Fruit fly (Drosophila melanogaster) whole organism, pupa: ENCODE results near the gene alien.

Experiments
- CG10348 ChIP-seq: fragments of 200-800 bp; sonication (Bioruptor generic); IDR thresholded peaks from 2 replicates; pipeline ENCODE4 v1.3.6; 2022; ENCODE audit warnings: missing biosample characterization, missing genetic modification characterization
- CG12605 ChIP-seq: fragments of 200-800 bp; sonication (Bioruptor generic); IDR thresholded peaks from 2 replicates; pipeline ENCODE4 v1.3.6; 2022; ENCODE audit warnings: missing biosample characterization, missing genetic modification characterization
- CG13204 ChIP-seq: fragments of 200-800 bp; sonication (Bioruptor generic); optimal IDR thresholded peaks from 2 replicates; lab custom pipeline; 2018; ENCODE audit warnings: missing biosample characterization, mild to moderate bottlenecking, missing genetic modification characterization, moderate library complexity
- CG14655 ChIP-seq: fragments of 200-800 bp; sonication (Bioruptor generic); optimal IDR thresholded peaks from 3 replicates; lab custom pipeline; 2017; ENCODE audit warnings: mild to moderate bottlenecking, missing biosample characterization, missing genetic modification reagents, missing genetic modification characterization
- CG15710 ChIP-seq: fragments of 200-800 bp; sonication (Bioruptor generic); optimal IDR thresholded peaks from 2 replicates; lab custom pipeline; 2018; ENCODE audit warnings: missing biosample characterization, mild to moderate bottlenecking, missing genetic modification characterization, moderate library complexity
- CG17806 ChIP-seq: fragments of 200-800 bp; sonication (Bioruptor generic); optimal IDR thresholded peaks from 2 replicates; lab custom pipeline; 2018; ENCODE audit warnings: missing biosample characterization, mild to moderate bottlenecking, missing genetic modification characterization, moderate library complexity
- CG32121 ChIP-seq: fragments of 200-800 bp; sonication (Bioruptor generic); IDR thresholded peaks from 2 replicates; pipeline ENCODE4 v1.3.6; 2022; ENCODE audit warnings: missing biosample characterization, missing genetic modification characterization
- CG34367 ChIP-seq: fragments of 200-800 bp; sonication (Bioruptor generic); optimal IDR thresholded peaks from 2 replicates; lab custom pipeline; 2018; ENCODE audit warnings: missing biosample characterization, mild to moderate bottlenecking, missing genetic modification characterization
- CG4496 ChIP-seq: fragments of 200-800 bp; sonication (Bioruptor generic); IDR thresholded peaks from 3 replicates; pipeline ENCODE4 v1.3.6; 2022; ENCODE audit warnings: missing biosample characterization, missing genetic modification characterization
- CG8159 ChIP-seq: fragments of 200-800 bp; sonication (Bioruptor generic); optimal IDR thresholded peaks from 3 replicates; lab custom pipeline; 2018; ENCODE audit warnings: missing biosample characterization, mild to moderate bottlenecking, missing genetic modification characterization, moderate library complexity
- CG8301 ChIP-seq: fragments of 200-800 bp; sonication (Bioruptor generic); optimal IDR thresholded peaks from 2 replicates; lab custom pipeline; 2018; ENCODE audit warnings: missing biosample characterization, mild to moderate bottlenecking, missing genetic modification characterization
- CG9948 ChIP-seq: fragments of 200-800 bp; sonication (Bioruptor generic); optimal IDR thresholded peaks from 2 replicates; lab custom pipeline; 2018; ENCODE audit warnings: missing biosample characterization, mild to moderate bottlenecking, missing genetic modification characterization, moderate library complexity
- D1 ChIP-seq: fragments of 200-800 bp; sonication (Bioruptor generic); optimal IDR thresholded peaks from 2 replicates; lab custom pipeline; 2018; ENCODE audit warnings: missing biosample characterization, mild to moderate bottlenecking, missing genetic modification characterization, moderate library complexity
- EcR ChIP-seq: fragments of 200-800 bp; sonication (Bioruptor generic); optimal IDR thresholded peaks from 3 replicates; lab custom pipeline; 2019; ENCODE audit warnings: missing biosample characterization, missing genetic modification characterization, mild to moderate bottlenecking, moderate library complexity, missing genetic modification reagents
- Ets98B ChIP-seq: fragments of 200-800 bp; sonication (Bioruptor generic); IDR thresholded peaks from 2 replicates; pipeline ENCODE4 v1.3.6; 2022; ENCODE audit warnings: missing biosample characterization, missing genetic modification characterization
- Pif1A ChIP-seq: fragments of 200-800 bp; sonication (Bioruptor generic); optimal IDR thresholded peaks from 3 replicates; lab custom pipeline; 2016; ENCODE audit warnings: missing biosample characterization, missing genetic modification characterization
- Pif1B ChIP-seq: fragments of 200-800 bp; sonication (Bioruptor generic); optimal IDR thresholded peaks from 3 replicates; lab custom pipeline; 2016; ENCODE audit warnings: missing biosample characterization, missing genetic modification characterization
- Snoo ChIP-seq: fragments of 200-800 bp; sonication (Bioruptor generic); optimal IDR thresholded peaks from 3 replicates; lab custom pipeline; 2017; ENCODE audit warnings: missing biosample characterization, mild to moderate bottlenecking, missing genetic modification characterization, inconsistent platforms
- fd96Ca ChIP-seq: fragments of 200-800 bp; sonication (Bioruptor generic); IDR thresholded peaks from 3 replicates; pipeline ENCODE4 v1.3.6; 2022; ENCODE audit warnings: missing biosample characterization, missing genetic modification characterization
- gl ChIP-seq: fragments of 200-800 bp; sonication (Bioruptor generic); optimal IDR thresholded peaks from 2 replicates; lab custom pipeline; 2018; ENCODE audit warnings: missing biosample characterization, mild to moderate bottlenecking, missing genetic modification characterization
- rn ChIP-seq: fragments of 200-800 bp; sonication (Bioruptor generic); IDR thresholded peaks from 2 replicates; pipeline ENCODE4 v1.3.6; 2022; ENCODE audit warnings: missing biosample characterization, missing genetic modification characterization

alien gene

DNA sequence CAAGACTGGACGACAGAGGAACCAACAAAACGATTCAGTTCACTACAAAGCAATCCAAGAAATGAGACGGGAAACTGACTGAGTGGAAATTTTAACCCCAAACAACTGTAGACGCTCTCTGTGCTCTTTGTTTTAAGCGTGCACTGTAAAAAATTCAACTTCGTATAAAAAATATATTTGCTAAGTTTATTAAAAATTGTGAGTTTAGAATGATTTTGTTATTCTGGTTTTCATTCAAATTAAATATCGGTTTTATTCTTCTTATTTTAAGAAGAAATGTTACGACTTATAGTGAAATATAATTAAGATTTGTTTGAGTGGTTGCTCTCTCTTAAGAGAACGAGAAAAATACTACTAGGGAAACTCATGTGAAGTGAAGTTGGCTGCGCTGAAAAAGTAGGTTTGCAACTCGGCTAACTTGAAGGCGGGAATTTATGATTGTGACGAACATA lies 39.1 kb downstream of the alien start:
- TF ChIP-seq CG8301 (peak; percentile 86), CG10348 (GFP tag; lab: Robert Waterston, UW) (peak; percentile 84), Pif1B (GFP tag; lab: Kevin White, UChicago) (peak; percentile 68), Snoo (tag; lab: Kevin White, UChicago) (peak; percentile 88), fd96Ca (GFP tag; lab: Robert Waterston, UW) (peak; percentile 65; the same call in 1 of the 3 replicates), CG8159 (tag; lab: Kevin White, UChicago) (peak; percentile 85), CG13204 (no peak), CG4496 (peak; percentile 97), CG12605 (GFP tag; lab: Robert Waterston, UW) (peak; percentile 96), Ets98B (GFP tag; lab: Robert Waterston, UW) (peak; percentile 95), CG9948 (tag; lab: Kevin White, UChicago) (peak; percentile 82), CG14655 (GFP tag; lab: Kevin White, UChicago) (peak; percentile 86), CG15710 (tag; lab: Kevin White, UChicago) (peak; percentile 81), Pif1A (GFP tag; lab: Kevin White, UChicago) (peak; percentile 86), CG32121 (GFP tag; lab: Robert Waterston, UW) (peak; percentile 97), CG34367 (tag; lab: Kevin White, UChicago) (peak; percentile 74), rn (GFP tag; lab: Robert Waterston, UW) (peak; percentile 93), D1 (peak; percentile 75), CG17806 (tag; lab: Kevin White, UChicago) (peak; percentile 85), EcR (GFP tag; lab: Kevin White, UChicago) (no peak), gl (tag; lab: Kevin White, UChicago) (peak; percentile 46)
- TF ChIP-seq, all 21 proteins: peak for 19

- TF ChIP-seq CG17806 (tag; lab: Kevin White, UChicago) (no peak), gl (tag; lab: Kevin White, UChicago) (no peak), Pif1A (GFP tag; lab: Kevin White, UChicago) (no peak), Pif1B (GFP tag; lab: Kevin White, UChicago) (no peak), CG15710 (tag; lab: Kevin White, UChicago) (no peak), CG8301 (no peak), rn (GFP tag; lab: Robert Waterston, UW) (no peak), EcR (GFP tag; lab: Kevin White, UChicago) (no peak), CG34367 (tag; lab: Kevin White, UChicago) (no peak), CG10348 (GFP tag; lab: Robert Waterston, UW) (no peak), CG8159 (tag; lab: Kevin White, UChicago) (no peak), CG4496 (no peak), Snoo (tag; lab: Kevin White, UChicago) (no peak), CG13204 (no peak), fd96Ca (GFP tag; lab: Robert Waterston, UW) (no peak)
- TF ChIP-seq, all 21 proteins: peak for 0
Observed at dm6 chr2L:8957152-8957551, 40.0 kb downstream of the alien start.

- no peak for TF ChIP-seq CG8159 (tag; lab: Kevin White, UChicago)
- TF ChIP-seq CG32121 (GFP tag; lab: Robert Waterston, UW) = no peak
- no peak for TF ChIP-seq gl (tag; lab: Kevin White, UChicago)
- no peak for TF ChIP-seq D1
- no peak for TF ChIP-seq EcR (GFP tag; lab: Kevin White, UChicago)
- TF ChIP-seq Pif1B (GFP tag; lab: Kevin White, UChicago) = no peak
- TF ChIP-seq Pif1A (GFP tag; lab: Kevin White, UChicago) = no peak
- TF ChIP-seq CG13204 = no peak
- no peak for TF ChIP-seq CG15710 (tag; lab: Kevin White, UChicago)
- TF ChIP-seq CG8301 = no peak
- TF ChIP-seq CG17806 (tag; lab: Kevin White, UChicago) = no peak
- TF ChIP-seq CG4496 = no peak
- no peak for TF ChIP-seq CG34367 (tag; lab: Kevin White, UChicago)
- TF ChIP-seq rn (GFP tag; lab: Robert Waterston, UW) = no peak
- TF ChIP-seq fd96Ca (GFP tag; lab: Robert Waterston, UW) = no peak
- TF ChIP-seq CG10348 (GFP tag; lab: Robert Waterston, UW) = no peak
- no peak for TF ChIP-seq Snoo (tag; lab: Kevin White, UChicago)
- TF ChIP-seq CG14655 (GFP tag; lab: Kevin White, UChicago) = no peak
- no peak for TF ChIP-seq CG12605 (GFP tag; lab: Robert Waterston, UW)
Observed at dm6 chr2L:8956336-8956726, 40.8 kb downstream of the alien start.

dm6 chr2L:8955597-8956335 lies 41.4 kb downstream of the alien start:
- TF ChIP-seq CG13204 (no peak), Pif1A (GFP tag; lab: Kevin White, UChicago) (no peak), CG15710 (tag; lab: Kevin White, UChicago) (no peak), CG8159 (tag; lab: Kevin White, UChicago) (no peak)

- peak; percentile 36 for TF ChIP-seq CG8159 (tag; lab: Kevin White, UChicago)
- TF ChIP-seq CG4496 = peak; percentile 78
- TF ChIP-seq CG9948 (tag; lab: Kevin White, UChicago) = peak; percentile 17
- TF ChIP-seq D1 = peak; percentile 75
- no peak for TF ChIP-seq Snoo (tag; lab: Kevin White, UChicago)
- no peak for TF ChIP-seq CG10348 (GFP tag; lab: Robert Waterston, UW)
- no peak for TF ChIP-seq CG34367 (tag; lab: Kevin White, UChicago)
- peak; percentile 23 for TF ChIP-seq Pif1B (GFP tag; lab: Kevin White, UChicago)
- TF ChIP-seq Ets98B (GFP tag; lab: Robert Waterston, UW) = peak; percentile 79
- TF ChIP-seq rn (GFP tag; lab: Robert Waterston, UW) = no peak
- TF ChIP-seq fd96Ca (GFP tag; lab: Robert Waterston, UW) = no peak; the same call in 1 of the 3 replicates
- TF ChIP-seq EcR (GFP tag; lab: Kevin White, UChicago) = peak; percentile 29
- peak; percentile 74 for TF ChIP-seq CG32121 (GFP tag; lab: Robert Waterston, UW)
- peak; percentile 41 for TF ChIP-seq CG17806 (tag; lab: Kevin White, UChicago)
- no peak for TF ChIP-seq CG13204
- peak; percentile 60 for TF ChIP-seq CG14655 (GFP tag; lab: Kevin White, UChicago)
- peak; percentile 67 for TF ChIP-seq CG12605 (GFP tag; lab: Robert Waterston, UW)
- TF ChIP-seq CG15710 (tag; lab: Kevin White, UChicago) = peak; percentile 40
- TF ChIP-seq CG8301 = peak; percentile 52
- TF ChIP-seq gl (tag; lab: Kevin White, UChicago) = no peak
- peak; percentile 60 for TF ChIP-seq Pif1A (GFP tag; lab: Kevin White, UChicago)
Observed at dm6 chr2L:8952194-8953037, 44.8 kb downstream of the alien start.
